Fruit fly (Drosophila melanogaster) whole organism, prepupa: ENCODE measurements around the gene CG5104.

Experiments used
- CG3919 ChIP-seq: fragments of 200-800 bp; sonication (Bioruptor generic); optimal IDR thresholded peaks from 3 replicates; lab custom pipeline; 2016; ENCODE audit warnings: missing biosample characterization, missing genetic modification characterization
- Eip75B ChIP-seq: fragments of 200-800 bp; sonication (Bioruptor generic); optimal IDR thresholded peaks from 3 replicates; lab custom pipeline; 2016; ENCODE audit warnings: missing biosample characterization, missing genetic modification characterization
- Eip78C ChIP-seq: fragments of 200-800 bp; sonication (Bioruptor generic); peaks from one replicate; lab custom pipeline; 2016; ENCODE audit warnings: missing biosample characterization, missing genetic modification characterization
- Ets96B ChIP-seq: fragments of 200-800 bp; optimal IDR thresholded peaks from 2 replicates; lab custom pipeline; 2019; ENCODE audit warnings: missing biosample characterization, mild to moderate bottlenecking, missing genetic modification characterization, moderate library complexity
- Lpt ChIP-seq: fragments of 200-800 bp; sonication (Bioruptor generic); optimal IDR thresholded peaks from 3 replicates; lab custom pipeline; 2016; ENCODE audit warnings: missing biosample characterization, missing genetic modification characterization
- Sox102F ChIP-seq: fragments of 200-800 bp; sonication (Bioruptor generic); optimal IDR thresholded peaks from 2 replicates; lab custom pipeline; 2016; ENCODE audit warnings: missing biosample characterization, mild to moderate bottlenecking, missing genetic modification characterization
- achi ChIP-seq: fragments of 200-800 bp; sonication (Bioruptor generic); optimal IDR thresholded peaks from 3 replicates; lab custom pipeline; 2016; ENCODE audit warnings: missing biosample characterization, missing genetic modification characterization
- eg ChIP-seq: fragments of 200-800 bp; sonication (Bioruptor generic); IDR thresholded peaks from 3 replicates; pipeline ENCODE4 v1.3.6; 2022; ENCODE audit warnings: missing biosample characterization, missing genetic modification characterization
- fd59A ChIP-seq: fragments of 200-800 bp; sonication (Bioruptor generic); optimal IDR thresholded peaks from 2 replicates; lab custom pipeline; 2017; ENCODE audit warnings: missing biosample characterization, mild to moderate bottlenecking, missing genetic modification characterization, missing genetic modification reagents

DNA sequence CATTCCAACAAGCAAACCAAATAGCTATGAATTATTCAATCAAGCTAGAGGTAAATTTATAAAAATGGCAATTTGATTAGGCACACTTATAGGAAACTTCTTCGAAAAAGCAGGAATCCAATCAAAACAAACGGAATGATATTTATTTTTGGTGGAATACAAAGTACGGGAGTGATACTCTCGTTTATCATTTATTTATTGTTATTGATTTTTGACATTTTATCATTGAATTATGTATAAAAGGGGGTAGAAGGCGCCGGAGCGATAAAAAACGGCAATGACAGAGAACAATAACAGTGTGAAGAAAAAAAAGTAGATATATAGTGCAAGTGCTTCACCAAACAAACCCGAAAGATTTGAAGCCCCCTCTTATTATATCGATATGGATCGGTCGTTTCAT is 9.1 kb downstream of the CG5104 start:
- TF ChIP-seq Sox102F (GFP tag; lab: Kevin White, UChicago) (no peak), CG3919 (GFP tag; lab: Kevin White, UChicago) (no peak), fd59A (no peak), Eip78C (GFP tag; lab: Kevin White, UChicago) (no peak), eg (no peak), Lpt (GFP tag; lab: Kevin White, UChicago) (no peak), Eip75B (GFP tag; lab: Kevin White, UChicago) (no peak), achi (no peak), Ets96B (tag; lab: Kevin White, UChicago) (no peak)
